Fruit fly (Drosophila melanogaster) whole organism, embryonic: ENCODE results near the gene Acp76A.

Source experiments
- Adf1 ChIP-seq: fragments of 200-800 bp; sonication (Bioruptor generic); IDR thresholded peaks from 2 replicates; pipeline ENCODE4 v1.3.6; 2022; ENCODE audit warnings: missing biosample characterization, missing genetic modification characterization
- Antp ChIP-seq: fragments of 200-800 bp; sonication (Bioruptor generic); optimal IDR thresholded peaks from 3 replicates; lab custom pipeline; 2016; ENCODE audit warnings: missing biosample characterization, missing genetic modification characterization
- CG10321 ChIP-seq: fragments of 200-800 bp; sonication (Bioruptor generic); IDR thresholded peaks from 2 replicates; pipeline ENCODE4 v1.3.6; 2022; ENCODE audit warnings: missing biosample characterization, missing genetic modification characterization
- CG10366 ChIP-seq: fragments of 200-800 bp; sonication (Bioruptor generic); IDR thresholded peaks from 2 replicates; pipeline ENCODE4 v1.3.6; 2022; ENCODE audit warnings: missing biosample characterization, missing genetic modification characterization
- CG10565 ChIP-seq: fragments of 200-800 bp; sonication (Bioruptor generic); optimal IDR thresholded peaks from 3 replicates; lab custom pipeline; 2016; ENCODE audit warnings: missing biosample characterization, mild to moderate bottlenecking, missing genetic modification characterization
- CG10654 ChIP-seq: fragments of 200-800 bp; sonication (Bioruptor generic); optimal IDR thresholded peaks from 2 replicates; lab custom pipeline; 2016; ENCODE audit warnings: missing biosample characterization, missing genetic modification characterization
- CG17186 ChIP-seq: fragments of 200-800 bp; sonication (Bioruptor generic); optimal IDR thresholded peaks from 3 replicates; lab custom pipeline; 2017; ENCODE audit warnings: missing biosample characterization, missing genetic modification reagents, missing genetic modification characterization
- CG17802 ChIP-seq: fragments of 200-800 bp; sonication (Bioruptor generic); optimal IDR thresholded peaks from 2 replicates; lab custom pipeline; 2018; ENCODE audit warnings: missing biosample characterization, mild to moderate bottlenecking, missing genetic modification characterization, moderate library complexity
- CG18599 ChIP-seq: fragments of 200-800 bp; sonication (Bioruptor generic); optimal IDR thresholded peaks from 3 replicates; lab custom pipeline; 2017; ENCODE audit warnings: missing biosample characterization, missing genetic modification characterization, mild to moderate bottlenecking, moderate library complexity, missing genetic modification reagents
- CG2678 ChIP-seq: fragments of 200-800 bp; sonication (Bioruptor generic); optimal IDR thresholded peaks from 3 replicates; lab custom pipeline; 2019; ENCODE audit warnings: missing biosample characterization, mild to moderate bottlenecking, missing genetic modification characterization, moderate library complexity
- CG30020 ChIP-seq: fragments of 200-800 bp; optimal IDR thresholded peaks from 2 replicates; lab custom pipeline; 2019; ENCODE audit warnings: missing biosample characterization, mild to moderate bottlenecking, missing genetic modification characterization, moderate library complexity
- CG3163 ChIP-seq: fragments of 200-800 bp; sonication (Bioruptor generic); optimal IDR thresholded peaks from 3 replicates; lab custom pipeline; 2016; ENCODE audit warnings: missing biosample characterization, missing genetic modification characterization
- CG34422 ChIP-seq: fragments of 200-800 bp; sonication (Bioruptor generic); IDR thresholded peaks from 3 replicates; pipeline ENCODE4 v1.3.6; 2022; ENCODE audit warnings: missing biosample characterization, missing genetic modification characterization
- CG4424 ChIP-seq: fragments of 200-800 bp; sonication (Bioruptor generic); optimal IDR thresholded peaks from 3 replicates; lab custom pipeline; 2016; ENCODE audit warnings: missing biosample characterization, missing genetic modification characterization
- CG6175 ChIP-seq: fragments of 200-800 bp; sonication (Bioruptor generic); IDR thresholded peaks from 3 replicates; pipeline ENCODE4 v1.3.6; 2022; ENCODE audit warnings: missing biosample characterization, missing genetic modification characterization
- CG7839 ChIP-seq: fragments of 200-800 bp; sonication (Bioruptor generic); optimal IDR thresholded peaks from 3 replicates; lab custom pipeline; 2018; ENCODE audit warnings: missing biosample characterization, mild to moderate bottlenecking, missing genetic modification characterization, moderate library complexity
- CG8359 ChIP-seq: fragments of 200-800 bp; sonication (Bioruptor generic); optimal IDR thresholded peaks from 2 replicates; lab custom pipeline; 2017; ENCODE audit warnings: missing biosample characterization, mild to moderate bottlenecking, missing genetic modification characterization, borderline replicate concordance
- CHES-1-like ChIP-seq: fragments of 200-800 bp; sonication (Bioruptor generic); optimal IDR thresholded peaks from 2 replicates; lab custom pipeline; 2016; ENCODE audit warnings: missing biosample characterization, missing genetic modification characterization
- Dbx ChIP-seq: fragments of 200-800 bp; sonication (Bioruptor generic); IDR thresholded peaks from 3 replicates; pipeline ENCODE4 v1.3.6; 2022; ENCODE audit warnings: missing biosample characterization, missing genetic modification characterization
- H15 ChIP-seq: fragments of 200-800 bp; sonication (Bioruptor generic); IDR thresholded peaks from 3 replicates; pipeline ENCODE4 v1.3.6; 2022; ENCODE audit warnings: missing biosample characterization, missing genetic modification characterization
- Lhr ChIP-seq: fragments of 200-800 bp; sonication (Bioruptor generic); optimal IDR thresholded peaks from 3 replicates; lab custom pipeline; 2017; ENCODE audit warnings: mild to moderate bottlenecking, missing biosample characterization, missing genetic modification reagents, missing genetic modification characterization
- Med ChIP-seq: fragments of 200-800 bp; sonication (Bioruptor generic); peaks from one replicate; lab custom pipeline; 2016; ENCODE audit warnings: missing biosample characterization, missing genetic modification characterization, mild to moderate bottlenecking, inconsistent platforms, moderate library complexity
- NC2β ChIP-seq: fragments of 200-800 bp; sonication (Bioruptor generic); optimal IDR thresholded peaks from 2 replicates; lab custom pipeline; 2016; ENCODE audit warnings: missing biosample characterization, missing genetic modification characterization
- Opbp ChIP-seq: fragments of 200-800 bp; sonication (Bioruptor generic); IDR thresholded peaks from 3 replicates; pipeline ENCODE4 v1.3.6; 2022; ENCODE audit warnings: missing biosample characterization, missing genetic modification characterization; ENCODE audit not compliant: partially characterized antibody
- Six4 ChIP-seq: fragments of 200-800 bp; sonication (Bioruptor generic); optimal IDR thresholded peaks from 2 replicates; lab custom pipeline; 2016; ENCODE audit warnings: missing biosample characterization, missing genetic modification characterization
- Sox100B ChIP-seq: fragments of 200-800 bp; sonication (Bioruptor generic); optimal IDR thresholded peaks from 3 replicates; lab custom pipeline; 2018; ENCODE audit warnings: missing biosample characterization, mild to moderate bottlenecking, missing genetic modification characterization
- Usf ChIP-seq: fragments of 200-800 bp; sonication (Bioruptor generic); optimal IDR thresholded peaks from 2 replicates; lab custom pipeline; 2017; ENCODE audit warnings: missing genotype, missing biosample characterization, missing genetic modification characterization
- Xbp1 ChIP-seq: fragments of 200-800 bp; sonication (Bioruptor generic); optimal IDR thresholded peaks from 3 replicates; lab custom pipeline; 2016; ENCODE audit warnings: missing biosample characterization, mild to moderate bottlenecking, missing genetic modification characterization
- ab ChIP-seq: fragments of 200-800 bp; sonication (Bioruptor generic); optimal IDR thresholded peaks from 2 replicates; lab custom pipeline; 2016; ENCODE audit warnings: missing biosample characterization, missing genetic modification characterization
- cas ChIP-seq: fragments of 200-800 bp; sonication (Bioruptor generic); IDR thresholded peaks from 2 replicates; pipeline ENCODE4 v1.3.6; 2022; ENCODE audit warnings: missing biosample characterization, missing genetic modification characterization
- cg ChIP-seq: fragments of 200-800 bp; sonication (Bioruptor generic); optimal IDR thresholded peaks from 3 replicates; lab custom pipeline; 2019; ENCODE audit warnings: missing biosample characterization, mild to moderate bottlenecking, missing genetic modification characterization, moderate library complexity
- crol ChIP-seq: fragments of 200-800 bp; sonication (Bioruptor generic); IDR thresholded peaks from 2 replicates; pipeline ENCODE4 v1.3.6; 2022; ENCODE audit warnings: missing biosample characterization, missing genetic modification characterization
- dysf ChIP-seq: fragments of 200-800 bp; sonication (Bioruptor generic); IDR thresholded peaks from 3 replicates; pipeline ENCODE4 v1.3.6; 2022; ENCODE audit warnings: missing biosample characterization, missing genetic modification characterization
- emc ChIP-seq: fragments of 200-800 bp; sonication (Bioruptor generic); optimal IDR thresholded peaks from 2 replicates; lab custom pipeline; 2016; ENCODE audit warnings: missing biosample characterization, missing genetic modification characterization
- en ChIP-seq: fragments of 200-800 bp; sonication (Bioruptor generic); optimal IDR thresholded peaks from 2 replicates; lab custom pipeline; 2016; ENCODE audit warnings: missing biosample characterization, missing genetic modification characterization
- fd96Cb ChIP-seq: fragments of 200-800 bp; sonication (Bioruptor generic); optimal IDR thresholded peaks from 2 replicates; lab custom pipeline; 2018; ENCODE audit warnings: missing biosample characterization, mild to moderate bottlenecking, missing genetic modification characterization, moderate library complexity
- grn ChIP-seq: fragments of 200-800 bp; sonication (Bioruptor generic); optimal IDR thresholded peaks from 3 replicates; lab custom pipeline; 2017; ENCODE audit warnings: missing biosample characterization, missing genetic modification characterization
- inv ChIP-seq: fragments of 200-800 bp; sonication (Bioruptor generic); IDR thresholded peaks from 2 replicates; pipeline ENCODE4 v1.3.6; 2022; ENCODE audit warnings: missing biosample characterization, missing genetic modification characterization; ENCODE audit not compliant: partially characterized antibody
- kay ChIP-seq: fragments of 200-800 bp; sonication (Bioruptor generic); optimal IDR thresholded peaks from 2 replicates; lab custom pipeline; 2016; ENCODE audit warnings: missing biosample characterization, missing genetic modification characterization
- org-1 ChIP-seq: fragments of 200-800 bp; sonication (Bioruptor generic); optimal IDR thresholded peaks from 2 replicates; lab custom pipeline; 2017; ENCODE audit warnings: missing biosample characterization, missing genetic modification characterization
- pnt ChIP-seq: fragments of 200-800 bp; sonication (Bioruptor generic); optimal IDR thresholded peaks from 3 replicates; lab custom pipeline; 2016; ENCODE audit warnings: missing biosample characterization, missing genetic modification characterization
- row ChIP-seq: fragments of 200-800 bp; sonication (Bioruptor generic); IDR thresholded peaks from 3 replicates; pipeline ENCODE4 v1.3.6; 2022; ENCODE audit warnings: missing biosample characterization, missing genetic modification characterization
- scrt ChIP-seq: fragments of 200-800 bp; sonication (Bioruptor generic); optimal IDR thresholded peaks from 2 replicates; lab custom pipeline; 2018; ENCODE audit warnings: missing biosample characterization, mild to moderate bottlenecking, missing genetic modification characterization, moderate library complexity
- sens ChIP-seq: fragments of 200-800 bp; sonication (Bioruptor generic); peaks from one replicate; lab custom pipeline; 2016; ENCODE audit warnings: missing biosample characterization, missing genetic modification characterization
- sna ChIP-seq: fragments of 200-800 bp; sonication (Bioruptor generic); IDR thresholded peaks from 2 replicates; pipeline ENCODE4 v1.3.6; 2022; ENCODE audit warnings: missing biosample characterization, missing genetic modification characterization; ENCODE audit not compliant: partially characterized antibody
- so ChIP-seq: fragments of 200-800 bp; sonication (Bioruptor generic); IDR thresholded peaks from 3 replicates; pipeline ENCODE4 v1.3.6; 2022; ENCODE audit warnings: missing biosample characterization, missing genetic modification characterization
- sug ChIP-seq: fragments of 200-800 bp; optimal IDR thresholded peaks from 2 replicates; lab custom pipeline; 2019; ENCODE audit warnings: missing biosample characterization, mild to moderate bottlenecking, missing genetic modification characterization, moderate library complexity
- tio ChIP-seq: fragments of 200-800 bp; sonication (Bioruptor generic); optimal IDR thresholded peaks from 2 replicates; lab custom pipeline; 2017; ENCODE audit warnings: missing biosample characterization, missing genetic modification characterization, inconsistent platforms
- wdn ChIP-seq: fragments of 200-800 bp; sonication (Bioruptor generic); IDR thresholded peaks from 2 replicates; pipeline ENCODE4 v1.3.6; 2022; ENCODE audit warnings: missing biosample characterization, missing genetic modification characterization
- zen2 ChIP-seq: fragments of 200-800 bp; sonication (Bioruptor generic); IDR thresholded peaks from 3 replicates; pipeline ENCODE4 v1.3.6; 2022; ENCODE audit warnings: missing biosample characterization, missing genetic modification characterization; ENCODE audit not compliant: partially characterized antibody
- zf30C ChIP-seq: fragments of 200-800 bp; sonication (Bioruptor generic); optimal IDR thresholded peaks from 3 replicates; lab custom pipeline; 2018; ENCODE audit warnings: missing biosample characterization, mild to moderate bottlenecking, missing genetic modification characterization

Acp76A gene

dm6 chr3L:19041665-19042385 lies 10.0 kb downstream of the Acp76A start (continued):
- TF ChIP-seq grn (GFP tag; lab: Kevin White, UChicago) (peak; percentile 27), sens (GFP tag; lab: Kevin White, UChicago) (peak; percentile 83), fd96Cb (peak; percentile 28), Sox100B (GFP tag; lab: Kevin White, UChicago) (peak; percentile 59), cg (GFP tag; lab: Kevin White, UChicago) (no peak), CG3163 (GFP tag; lab: Kevin White, UChicago) (no peak), row (GFP tag; lab: Robert Waterston, UW) (peak; percentile 32; the same call in 2 of the 3 replicates), CG6175 (GFP tag; lab: Robert Waterston, UW) (no peak), Med (GFP tag; lab: Kevin White, UChicago) (peak; percentile 23), kay (GFP tag; lab: Kevin White, UChicago) (no peak), CG10565 (GFP tag; lab: Kevin White, UChicago) (no peak), tio (peak; percentile 13), CG2678 (tag; lab: Kevin White, UChicago) (peak; percentile 37), ab (GFP tag; lab: Kevin White, UChicago) (no peak), H15 (GFP tag; lab: Robert Waterston, UW) (no peak), Antp (GFP tag; lab: Kevin White, UChicago) (no peak), CG10366 (GFP tag; lab: Robert Waterston, UW) (no peak), CG30020 (tag; lab: Kevin White, UChicago) (no peak), CG10321 (GFP tag; lab: Robert Waterston, UW) (no peak), Six4 (GFP tag; lab: Kevin White, UChicago) (no peak), CG17186 (GFP tag; lab: Kevin White, UChicago) (no peak), sug (tag; lab: Kevin White, UChicago) (no peak), inv (GFP tag; lab: Robert Waterston, UW) (no peak), CG8359 (no peak), zen2 (GFP tag; lab: Robert Waterston, UW) (no peak), Lhr (no peak), Dbx (GFP tag; lab: Robert Waterston, UW) (no peak), Adf1 (no peak), pnt (GFP tag; lab: Kevin White, UChicago) (no peak), dysf (GFP tag; lab: Robert Waterston, UW) (peak; percentile 26; the same call in 1 of the 3 replicates), sna (no peak), CG17802 (no peak), CHES-1-like (GFP tag; lab: Kevin White, UChicago) (no peak), CG7839 (tag; lab: Kevin White, UChicago) (peak; percentile 37), CG10654 (no peak), CG4424 (GFP tag; lab: Kevin White, UChicago) (peak; percentile 31), CG18599 (no peak), Usf (no peak), CG34422 (no peak), so (no peak), org-1 (GFP tag; lab: Kevin White, UChicago) (no peak), NC2β (no peak), en (GFP tag; lab: Kevin White, UChicago) (no peak), zf30C (GFP tag; lab: Kevin White, UChicago) (no peak), Opbp (GFP tag; lab: Robert Waterston, UW) (no peak), wdn (GFP tag; lab: Robert Waterston, UW) (no peak), crol (GFP tag; lab: Robert Waterston, UW) (no peak), emc (no peak), scrt (GFP tag; lab: Kevin White, UChicago) (no peak), cas (GFP tag; lab: Robert Waterston, UW) (no peak), Xbp1 (GFP tag; lab: Kevin White, UChicago) (no peak)
